Fruit fly (Drosophila melanogaster) whole organism, pupa: ENCODE data around the gene CG1105.

Experiments used
- CG10348 ChIP-seq: fragments of 200-800 bp; sonication (Bioruptor generic); IDR thresholded peaks from 2 replicates; pipeline ENCODE4 v1.3.6; 2022; ENCODE audit warnings: missing biosample characterization, missing genetic modification characterization
- CG12605 ChIP-seq: fragments of 200-800 bp; sonication (Bioruptor generic); IDR thresholded peaks from 2 replicates; pipeline ENCODE4 v1.3.6; 2022; ENCODE audit warnings: missing biosample characterization, missing genetic modification characterization
- CG13204 ChIP-seq: fragments of 200-800 bp; sonication (Bioruptor generic); optimal IDR thresholded peaks from 2 replicates; lab custom pipeline; 2018; ENCODE audit warnings: missing biosample characterization, mild to moderate bottlenecking, missing genetic modification characterization, moderate library complexity
- CG14655 ChIP-seq: fragments of 200-800 bp; sonication (Bioruptor generic); optimal IDR thresholded peaks from 3 replicates; lab custom pipeline; 2017; ENCODE audit warnings: mild to moderate bottlenecking, missing biosample characterization, missing genetic modification reagents, missing genetic modification characterization
- CG15710 ChIP-seq: fragments of 200-800 bp; sonication (Bioruptor generic); optimal IDR thresholded peaks from 2 replicates; lab custom pipeline; 2018; ENCODE audit warnings: missing biosample characterization, mild to moderate bottlenecking, missing genetic modification characterization, moderate library complexity
- CG17806 ChIP-seq: fragments of 200-800 bp; sonication (Bioruptor generic); optimal IDR thresholded peaks from 2 replicates; lab custom pipeline; 2018; ENCODE audit warnings: missing biosample characterization, mild to moderate bottlenecking, missing genetic modification characterization, moderate library complexity
- CG32121 ChIP-seq: fragments of 200-800 bp; sonication (Bioruptor generic); IDR thresholded peaks from 2 replicates; pipeline ENCODE4 v1.3.6; 2022; ENCODE audit warnings: missing biosample characterization, missing genetic modification characterization
- CG34367 ChIP-seq: fragments of 200-800 bp; sonication (Bioruptor generic); optimal IDR thresholded peaks from 2 replicates; lab custom pipeline; 2018; ENCODE audit warnings: missing biosample characterization, mild to moderate bottlenecking, missing genetic modification characterization
- CG4496 ChIP-seq: fragments of 200-800 bp; sonication (Bioruptor generic); IDR thresholded peaks from 3 replicates; pipeline ENCODE4 v1.3.6; 2022; ENCODE audit warnings: missing biosample characterization, missing genetic modification characterization
- CG8159 ChIP-seq: fragments of 200-800 bp; sonication (Bioruptor generic); optimal IDR thresholded peaks from 3 replicates; lab custom pipeline; 2018; ENCODE audit warnings: missing biosample characterization, mild to moderate bottlenecking, missing genetic modification characterization, moderate library complexity
- CG8301 ChIP-seq: fragments of 200-800 bp; sonication (Bioruptor generic); optimal IDR thresholded peaks from 2 replicates; lab custom pipeline; 2018; ENCODE audit warnings: missing biosample characterization, mild to moderate bottlenecking, missing genetic modification characterization
- CG9948 ChIP-seq: fragments of 200-800 bp; sonication (Bioruptor generic); optimal IDR thresholded peaks from 2 replicates; lab custom pipeline; 2018; ENCODE audit warnings: missing biosample characterization, mild to moderate bottlenecking, missing genetic modification characterization, moderate library complexity
- D1 ChIP-seq: fragments of 200-800 bp; sonication (Bioruptor generic); optimal IDR thresholded peaks from 2 replicates; lab custom pipeline; 2018; ENCODE audit warnings: missing biosample characterization, mild to moderate bottlenecking, missing genetic modification characterization, moderate library complexity
- EcR ChIP-seq: fragments of 200-800 bp; sonication (Bioruptor generic); optimal IDR thresholded peaks from 3 replicates; lab custom pipeline; 2019; ENCODE audit warnings: missing biosample characterization, missing genetic modification characterization, mild to moderate bottlenecking, moderate library complexity, missing genetic modification reagents
- Ets98B ChIP-seq: fragments of 200-800 bp; sonication (Bioruptor generic); IDR thresholded peaks from 2 replicates; pipeline ENCODE4 v1.3.6; 2022; ENCODE audit warnings: missing biosample characterization, missing genetic modification characterization
- Pif1A ChIP-seq: fragments of 200-800 bp; sonication (Bioruptor generic); optimal IDR thresholded peaks from 3 replicates; lab custom pipeline; 2016; ENCODE audit warnings: missing biosample characterization, missing genetic modification characterization
- Pif1B ChIP-seq: fragments of 200-800 bp; sonication (Bioruptor generic); optimal IDR thresholded peaks from 3 replicates; lab custom pipeline; 2016; ENCODE audit warnings: missing biosample characterization, missing genetic modification characterization
- Snoo ChIP-seq: fragments of 200-800 bp; sonication (Bioruptor generic); optimal IDR thresholded peaks from 3 replicates; lab custom pipeline; 2017; ENCODE audit warnings: missing biosample characterization, mild to moderate bottlenecking, missing genetic modification characterization, inconsistent platforms
- fd96Ca ChIP-seq: fragments of 200-800 bp; sonication (Bioruptor generic); IDR thresholded peaks from 3 replicates; pipeline ENCODE4 v1.3.6; 2022; ENCODE audit warnings: missing biosample characterization, missing genetic modification characterization
- gl ChIP-seq: fragments of 200-800 bp; sonication (Bioruptor generic); optimal IDR thresholded peaks from 2 replicates; lab custom pipeline; 2018; ENCODE audit warnings: missing biosample characterization, mild to moderate bottlenecking, missing genetic modification characterization
- rn ChIP-seq: fragments of 200-800 bp; sonication (Bioruptor generic); IDR thresholded peaks from 2 replicates; pipeline ENCODE4 v1.3.6; 2022; ENCODE audit warnings: missing biosample characterization, missing genetic modification characterization

CG1105 gene

DNA sequence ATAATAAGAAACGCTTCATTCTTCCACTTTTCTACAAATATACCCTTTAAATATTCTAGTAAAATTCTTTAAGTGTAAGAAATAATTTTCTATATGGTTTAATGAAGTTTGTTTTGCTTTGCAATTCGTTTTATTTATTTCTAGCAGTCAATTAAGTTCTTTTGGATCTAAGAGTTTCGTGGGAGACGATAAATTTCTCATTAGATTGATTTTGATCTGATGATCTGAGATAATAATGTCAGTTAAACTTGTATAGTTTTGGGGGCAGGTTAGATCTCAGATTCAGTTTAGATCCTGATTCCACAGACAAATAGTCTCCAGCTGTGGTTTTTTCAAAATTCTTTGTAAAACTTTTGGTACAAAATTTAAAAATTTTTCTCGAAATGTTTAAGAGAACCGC is 7.9 kb downstream of the CG1105 start, which contains the start of gene dj:
Gene dj (plus strand): TSS at position 301 of the 400 bp plus-strand sequence.
- TF ChIP-seq gl (tag; lab: Kevin White, UChicago) (no peak), fd96Ca (no peak), CG8159 (tag; lab: Kevin White, UChicago) (no peak), CG32121 (GFP tag; lab: Robert Waterston, UW) (no peak), CG4496 (GFP tag; lab: Robert Waterston, UW) (no peak), EcR (GFP tag; lab: Kevin White, UChicago) (no peak), CG15710 (tag; lab: Kevin White, UChicago) (no peak), CG17806 (tag; lab: Kevin White, UChicago) (no peak)
- TF ChIP-seq, all 21 proteins: peak for 0

DNA sequence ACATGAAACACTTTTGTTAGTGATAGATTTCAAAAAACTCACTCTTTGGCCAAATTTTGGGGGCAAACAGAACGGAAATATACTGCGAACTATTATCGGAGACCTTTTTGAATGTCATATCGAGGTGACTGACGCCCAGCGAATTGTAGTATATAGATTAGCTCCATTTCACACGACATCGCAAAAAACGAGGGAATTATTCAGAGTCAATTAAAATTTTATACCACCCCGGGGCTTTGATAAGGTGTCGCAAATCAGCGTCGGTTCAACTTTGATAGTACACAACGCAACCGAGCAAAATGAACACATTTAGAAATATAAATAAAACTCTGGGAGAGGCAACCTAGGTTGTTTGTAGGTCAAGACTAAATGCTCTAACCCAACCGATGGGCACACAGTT is 8.9 kb downstream of the CG1105 start:
- TF ChIP-seq CG14655 (GFP tag; lab: Kevin White, UChicago) (no peak), CG32121 (GFP tag; lab: Robert Waterston, UW) (no peak), EcR (GFP tag; lab: Kevin White, UChicago) (no peak), Snoo (no peak), CG10348 (GFP tag; lab: Robert Waterston, UW) (no peak), CG4496 (GFP tag; lab: Robert Waterston, UW) (no peak), CG9948 (tag; lab: Kevin White, UChicago) (no peak), CG12605 (GFP tag; lab: Robert Waterston, UW) (no peak), gl (tag; lab: Kevin White, UChicago) (no peak), D1 (no peak), fd96Ca (no peak), CG15710 (tag; lab: Kevin White, UChicago) (no peak), Pif1A (GFP tag; lab: Kevin White, UChicago) (no peak), CG8159 (tag; lab: Kevin White, UChicago) (no peak), rn (GFP tag; lab: Robert Waterston, UW) (no peak)

- TF ChIP-seq CG32121 (GFP tag; lab: Robert Waterston, UW) (no peak), CG17806 (tag; lab: Kevin White, UChicago) (no peak), fd96Ca (no peak), CG12605 (GFP tag; lab: Robert Waterston, UW) (no peak), rn (GFP tag; lab: Robert Waterston, UW) (no peak), Pif1B (GFP tag; lab: Kevin White, UChicago) (no peak), CG14655 (GFP tag; lab: Kevin White, UChicago) (no peak), CG34367 (tag; lab: Kevin White, UChicago) (no peak)
Observed at dm6 chr3R:7054286-7054685, 12.7 kb downstream of the CG1105 start, which contains the start of gene CG1979. Gene CG1979 (plus strand): TSS chr3R:7054586.

- no peak for TF ChIP-seq Pif1A (GFP tag; lab: Kevin White, UChicago)
- TF ChIP-seq CG8159 (tag; lab: Kevin White, UChicago): no peak
- no peak for TF ChIP-seq CG13204 (GFP tag; lab: Kevin White, UChicago)
- no peak for TF ChIP-seq D1
- TF ChIP-seq CG10348 (GFP tag; lab: Robert Waterston, UW): no peak
- no peak for TF ChIP-seq Ets98B (GFP tag; lab: Robert Waterston, UW)
- TF ChIP-seq Pif1B (GFP tag; lab: Kevin White, UChicago): no peak
- no peak for TF ChIP-seq CG17806 (tag; lab: Kevin White, UChicago)
- no peak for TF ChIP-seq EcR (GFP tag; lab: Kevin White, UChicago)
- TF ChIP-seq, all 21 proteins: peak for 0
Observed at dm6 chr3R:7052242-7052641, 14.7 kb downstream of the CG1105 start, which contains the start of gene Sodh1. Gene Sodh1 (plus strand): TSS chr3R:7052335.

dm6 chr3R:7044016-7044415 is 22.9 kb downstream of the CG1105 start:
- TF ChIP-seq CG12605 (GFP tag; lab: Robert Waterston, UW) (no peak), CG17806 (tag; lab: Kevin White, UChicago) (no peak), CG15710 (tag; lab: Kevin White, UChicago) (no peak), CG14655 (GFP tag; lab: Kevin White, UChicago) (no peak), D1 (no peak), CG8301 (no peak), Pif1A (GFP tag; lab: Kevin White, UChicago) (no peak), fd96Ca (no peak), CG9948 (tag; lab: Kevin White, UChicago) (no peak), Pif1B (GFP tag; lab: Kevin White, UChicago) (no peak), gl (tag; lab: Kevin White, UChicago) (no peak)

- no peak for TF ChIP-seq Snoo
- TF ChIP-seq CG8159 (tag; lab: Kevin White, UChicago): peak; percentile 72
- TF ChIP-seq, all 21 proteins: peak for 1
Observed at dm6 chr3R:7040894-7041293, 26.0 kb downstream of the CG1105 start.

dm6 chr3R:7037250-7037802 is 29.6 kb downstream of the CG1105 start:
- no peak for TF ChIP-seq D1
- no peak for TF ChIP-seq Snoo
- peak; percentile 41; the same call in 1 of the 3 replicates for TF ChIP-seq fd96Ca
- TF ChIP-seq Pif1A (GFP tag; lab: Kevin White, UChicago): peak; percentile 17
- no peak for TF ChIP-seq CG34367 (tag; lab: Kevin White, UChicago)
- no peak for TF ChIP-seq CG9948 (tag; lab: Kevin White, UChicago)
- no peak for TF ChIP-seq CG12605 (GFP tag; lab: Robert Waterston, UW)
- TF ChIP-seq CG8159 (tag; lab: Kevin White, UChicago): peak; percentile 5
- TF ChIP-seq Ets98B (GFP tag; lab: Robert Waterston, UW): no peak
- TF ChIP-seq rn (GFP tag; lab: Robert Waterston, UW): no peak
- peak; percentile 9; the same call in 1 of the 3 replicates for TF ChIP-seq CG4496 (GFP tag; lab: Robert Waterston, UW)
- no peak for TF ChIP-seq EcR (GFP tag; lab: Kevin White, UChicago)
- no peak for TF ChIP-seq gl (tag; lab: Kevin White, UChicago)
- TF ChIP-seq CG10348 (GFP tag; lab: Robert Waterston, UW): no peak
- no peak for TF ChIP-seq CG13204 (GFP tag; lab: Kevin White, UChicago)
- TF ChIP-seq CG8301: no peak
- TF ChIP-seq CG15710 (tag; lab: Kevin White, UChicago): no peak
- no peak for TF ChIP-seq CG17806 (tag; lab: Kevin White, UChicago)
- TF ChIP-seq CG14655 (GFP tag; lab: Kevin White, UChicago): peak; percentile 8
- peak; percentile 7 for TF ChIP-seq Pif1B (GFP tag; lab: Kevin White, UChicago)
- no peak for TF ChIP-seq CG32121 (GFP tag; lab: Robert Waterston, UW)
